Worm (Caenorhabditis elegans): ENCODE data around the gene mlc-7.
A peak's percentile ranks its signal among the peaks of the same experiment; 100 is the strongest.

The mlc-7 gene

DNA sequence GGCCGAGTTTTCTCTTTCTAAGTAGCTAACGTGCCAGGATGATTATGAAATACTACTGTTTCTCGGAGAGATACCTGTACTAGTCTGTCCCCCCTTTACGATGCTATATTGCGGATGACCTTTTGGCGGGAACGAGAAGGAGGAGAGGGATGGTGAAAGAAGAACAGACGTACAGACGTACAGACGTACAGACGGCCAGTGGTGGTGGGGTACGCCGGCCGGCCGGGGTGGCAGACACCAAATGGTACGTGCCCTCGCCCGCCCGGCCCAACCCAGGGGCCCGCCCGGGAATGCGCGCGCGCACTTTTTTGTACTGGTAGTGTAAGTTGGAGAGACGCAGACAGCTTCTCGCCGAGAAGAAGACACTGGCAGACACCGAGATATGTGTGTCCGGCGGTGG lies 30.2 kb upstream of the mlc-7 start (continued):
- TF ChIP-seq ztf-26 (tag; optimal IDR thresholded peaks at IDR 0.05), result peak; percentile 33
- no peak for TF ChIP-seq madf-10 (tag; optimal IDR thresholded peaks at IDR 0.05)
- 0 out of 2 replicates have a peak, but pooled peaks have one; percentile 33 for TF ChIP-seq lin-26 (GFP tag; IDR thresholded peaks at IDR 0.05)
- 0 out of 2 replicates have a peak, but pooled peaks have one; percentile 59 for TF ChIP-seq cebp-2 (GFP tag; IDR thresholded peaks at IDR 0.05)
- TF ChIP-seq ceh-79 (tag; optimal IDR thresholded peaks at IDR 0.05), result peak; percentile 27
- TF ChIP-seq akir-1 (GFP tag; optimal IDR thresholded peaks at IDR 0.05), result peak; percentile 74

DNA sequence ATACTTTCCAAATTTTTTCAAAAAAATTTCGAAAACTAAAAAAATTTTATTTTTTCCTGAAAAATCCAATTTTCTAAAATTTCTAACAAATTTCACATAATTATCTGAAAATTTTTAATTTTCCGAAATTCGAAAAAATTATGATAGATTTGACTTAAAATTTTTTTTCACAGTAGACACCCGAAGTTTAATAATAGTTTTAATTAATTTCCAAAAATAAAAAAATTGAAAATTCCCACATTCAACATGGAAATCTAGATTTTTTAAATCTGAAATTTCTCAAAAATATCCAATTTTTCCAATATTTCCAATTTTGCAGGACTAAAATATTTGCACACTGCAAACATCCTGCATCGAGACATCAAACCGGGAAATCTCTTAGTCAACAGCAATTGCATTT lies 29.3 kb upstream of the mlc-7 start:
- TF ChIP-seq lin-35 (GFP tag; optimal IDR thresholded peaks at IDR 0.05), result no peak
- TF ChIP-seq Y56A3A.18 (GFP tag; IDR thresholded peaks at IDR 0.05), result 0 out of 2 replicates have a peak, but pooled peaks have one; percentile 23
- TF ChIP-seq ZK185.1 (tag; optimal IDR thresholded peaks at IDR 0.05; ENCODE audit: poor library complexity, severe bottlenecking), result no peak

DNA sequence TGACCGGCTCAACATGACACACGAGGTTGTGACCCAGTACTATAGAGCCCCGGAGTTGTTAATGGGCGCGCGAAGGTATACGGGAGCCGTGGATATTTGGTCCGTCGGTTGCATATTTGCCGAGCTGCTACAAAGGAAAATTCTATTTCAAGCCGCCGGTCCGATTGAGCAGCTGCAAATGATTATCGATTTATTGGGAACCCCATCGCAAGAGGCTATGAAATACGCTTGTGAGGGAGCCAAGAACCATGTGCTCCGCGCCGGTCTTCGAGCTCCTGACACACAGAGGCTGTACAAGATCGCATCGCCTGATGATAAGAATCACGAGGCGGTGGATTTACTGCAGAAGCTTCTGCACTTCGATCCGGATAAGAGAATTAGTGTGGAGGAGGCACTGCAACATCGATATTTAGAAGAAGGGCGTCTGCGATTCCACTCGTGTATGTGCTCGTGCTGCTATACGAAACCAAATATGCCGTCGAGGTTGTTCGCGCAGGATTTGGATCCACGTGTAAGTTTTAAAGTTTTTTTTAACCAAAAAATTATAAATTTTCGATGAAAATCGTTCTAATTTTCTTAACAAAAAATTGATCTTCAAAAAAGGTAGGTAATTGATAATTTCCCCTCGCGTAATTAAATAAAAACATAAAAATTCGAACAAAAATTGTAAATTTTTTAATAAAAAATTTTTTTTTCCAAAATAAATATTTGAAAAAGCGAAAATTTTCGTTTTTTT lies 28.7 kb upstream of the mlc-7 start:
- no peak for TF ChIP-seq let-526 (GFP tag; IDR thresholded peaks at IDR 0.05)
- TF ChIP-seq dpff-1 (tag; optimal IDR thresholded peaks at IDR 0.05), result no peak
- TF ChIP-seq F10E7.11 (tag; optimal IDR thresholded peaks at IDR 0.05), result no peak
- TF ChIP-seq mel-28 (tag; optimal IDR thresholded peaks at IDR 0.05; ENCODE audit: borderline replicate concordance), result peak; percentile 55
- no peak for TF ChIP-seq let-607 (tag; optimal IDR thresholded peaks at IDR 0.05)
- no peak for TF ChIP-seq K11D2.4 (GFP tag; IDR thresholded peaks at IDR 0.05)
- no peak for TF ChIP-seq mcd-1 (GFP tag; IDR thresholded peaks at IDR 0.05)
- 0 out of 2 replicates have a peak, but pooled peaks have one; percentile 28 for TF ChIP-seq ekl-4 (GFP tag; IDR thresholded peaks at IDR 0.05)
- no peak for TF ChIP-seq bed-2 (GFP tag; IDR thresholded peaks at IDR 0.05)
- peak; percentile 47; the same call in 1 of the 2 replicates for TF ChIP-seq zfh-2 (GFP tag; conservative IDR thresholded peaks at IDR 0.05)
- no peak for TF ChIP-seq C06A6.2 (GFP tag; conservative IDR thresholded peaks at IDR 0.05)
- peak; percentile 55 for TF ChIP-seq dox-1 (GFP tag; IDR thresholded peaks at IDR 0.05)
- no peak for TF ChIP-seq ztf-18 (tag; optimal IDR thresholded peaks at IDR 0.05)
- TF ChIP-seq athp-1 (tag; optimal IDR thresholded peaks at IDR 0.05), result no peak
- TF ChIP-seq cebp-1 (GFP tag; IDR thresholded peaks at IDR 0.05), result no peak
- TF ChIP-seq cebp-1 (tag; optimal IDR thresholded peaks at IDR 0.05), result peak; percentile 28
- 0 out of 2 replicates have a peak, but pooled peaks have one; percentile 11 for TF ChIP-seq hmg-1.2 (GFP tag; IDR thresholded peaks at IDR 0.05)
- no peak for TF ChIP-seq tbx-9 (tag; optimal IDR thresholded peaks at IDR 0.05; ENCODE audit: borderline replicate concordance)

DNA sequence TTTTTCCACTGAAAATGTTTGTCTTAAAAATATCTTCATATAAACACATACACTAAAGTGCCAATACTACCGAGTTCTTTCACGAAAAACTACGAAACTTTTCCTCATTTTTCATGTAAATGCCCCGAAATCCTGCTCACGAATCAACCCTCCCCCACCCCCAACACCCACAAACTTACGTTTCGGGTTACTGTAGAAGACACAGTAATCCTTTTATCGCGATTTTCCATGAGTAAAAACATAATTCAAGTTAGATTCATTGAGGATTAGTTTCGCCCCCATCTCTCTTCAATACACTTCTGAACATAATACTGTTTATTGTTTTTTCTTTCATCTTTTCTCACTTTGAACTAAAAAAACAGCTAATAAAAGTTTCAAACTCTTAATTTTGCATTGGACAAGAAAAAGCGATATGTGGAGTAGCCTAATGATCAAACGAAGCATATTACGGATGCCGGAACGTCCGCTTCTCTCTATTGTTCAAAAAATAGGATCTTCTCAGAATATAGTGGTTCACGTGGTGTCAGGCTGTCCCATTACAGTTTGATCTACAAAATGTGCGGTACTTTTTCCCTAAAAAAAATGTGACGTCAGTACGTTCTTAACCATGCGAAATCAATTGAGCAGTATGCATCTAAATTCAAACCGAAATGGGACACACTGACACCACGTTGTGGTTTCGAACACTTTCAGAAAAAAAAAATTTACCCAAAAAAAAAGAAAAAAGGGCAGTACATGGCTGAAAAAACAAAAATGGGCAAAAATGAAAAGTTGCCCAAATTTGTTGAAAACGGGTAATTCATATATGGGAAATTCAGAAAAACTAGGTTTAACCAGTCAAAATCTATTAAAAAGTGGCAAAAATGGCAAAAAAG lies 27.0 kb upstream of the mlc-7 start:
- TF ChIP-seq him-1 (tag; optimal IDR thresholded peaks at IDR 0.05), result peak; percentile 88
- peak; percentile 37 for TF ChIP-seq zim-3 (tag; optimal IDR thresholded peaks at IDR 0.05)
- no peak for TF ChIP-seq F57A8.1 (GFP tag; optimal IDR thresholded peaks at IDR 0.05)
- no peak for TF ChIP-seq madf-10 (tag; optimal IDR thresholded peaks at IDR 0.05)
- no peak for TF ChIP-seq Y53F4B.3 (GFP tag; IDR thresholded peaks at IDR 0.05)
- 0 out of 2 replicates have a peak, but pooled peaks have one; percentile 16 for TF ChIP-seq ceh-100 (GFP tag; IDR thresholded peaks at IDR 0.05)
- peak; percentile 8 for TF ChIP-seq ama-1 (optimal IDR thresholded peaks at IDR 0.05)
- TF ChIP-seq ama-1 (GFP tag; optimal IDR thresholded peaks at IDR 0.05), result no peak
- no peak for TF ChIP-seq Y56A3A.18 (GFP tag; IDR thresholded peaks at IDR 0.05)
- peak; percentile 42 for TF ChIP-seq K12H6.12 (tag; optimal IDR thresholded peaks at IDR 0.05)
- no peak for TF ChIP-seq ztf-18 (tag; optimal IDR thresholded peaks at IDR 0.05)
- no peak for TF ChIP-seq ceh-58 (GFP tag; IDR thresholded peaks at IDR 0.05)
- 0 out of 2 replicates have a peak, but pooled peaks have one; percentile 5 for TF ChIP-seq dox-1 (GFP tag; IDR thresholded peaks at IDR 0.05)
- peak; percentile 60; the same call in 1 of the 2 replicates for TF ChIP-seq nfyb-1 (GFP tag; IDR thresholded peaks at IDR 0.05)
